Fruit fly (Drosophila melanogaster): ENCODE data around the gene emei.

Gene emei

dm6 chr3L:11085810-11086209, 23.7 kb upstream of the emei start (continued):
- no peak for TF ChIP-seq bowl (GFP tag; IDR thresholded peaks at IDR 0.05)
- no peak for TF ChIP-seq CG10274 (GFP tag; optimal IDR thresholded peaks at IDR 0.05)
- no peak for TF ChIP-seq CHES-1-like (GFP tag; optimal IDR thresholded peaks at IDR 0.05)
- TF ChIP-seq grn (GFP tag; optimal IDR thresholded peaks at IDR 0.05): no peak
- TF ChIP-seq lmd (GFP tag; IDR thresholded peaks at IDR 0.05): no peak
- peak in 1 of 2 experiments; percentile 38 for TF ChIP-seq Pdp1 (GFP tag; optimal IDR thresholded peaks at IDR 0.05)
- TF ChIP-seq CG8944 (GFP tag; optimal IDR thresholded peaks at IDR 0.05): no peak
- TF ChIP-seq NK7.1 (GFP tag; optimal IDR thresholded peaks at IDR 0.05): no peak
- TF ChIP-seq da (GFP tag; optimal IDR thresholded peaks at IDR 0.05): no peak
- no peak for TF ChIP-seq prd (optimal IDR thresholded peaks at IDR 0.05)
- TF ChIP-seq prd (GFP tag; IDR thresholded peaks at IDR 0.05): no peak
- TF ChIP-seq CG1024 (GFP tag; IDR thresholded peaks at IDR 0.05): no peak
- TF ChIP-seq Asciz (GFP tag; optimal IDR thresholded peaks at IDR 0.05): peak; percentile 26
- TF ChIP-seq CG18764 (GFP tag; optimal IDR thresholded peaks at IDR 0.05): no peak
- 0 out of 2 replicates have a peak, but pooled peaks have one; percentile 11 for TF ChIP-seq CG17328 (GFP tag; IDR thresholded peaks at IDR 0.05)
- TF ChIP-seq seq (GFP tag; IDR thresholded peaks at IDR 0.05): no peak
- TF ChIP-seq fd96Cb (tag; optimal IDR thresholded peaks at IDR 0.05): no peak
- no peak for TF ChIP-seq CG9609 (GFP tag; optimal IDR thresholded peaks at IDR 0.05)
- no peak for TF ChIP-seq CkIIα-i1 (GFP tag; IDR thresholded peaks at IDR 0.05)
- TF ChIP-seq wek (GFP tag; optimal IDR thresholded peaks at IDR 0.05): peak; percentile 28
- TF ChIP-seq CG31388 (GFP tag; optimal IDR thresholded peaks at IDR 0.05): no peak
- 0 out of 4 replicates have a peak, but pooled peaks have one; percentile 46 for TF ChIP-seq chinmo (GFP tag; IDR thresholded peaks at IDR 0.05; ENCODE audit: partially characterized antibody)
- no peak for TF ChIP-seq aop (GFP tag; IDR thresholded peaks at IDR 0.05)
- TF ChIP-seq CG10543 (GFP tag; optimal IDR thresholded peaks at IDR 0.05): no peak
- TF ChIP-seq HLHmδ (GFP tag; optimal IDR thresholded peaks at IDR 0.05): peak; percentile 28
- no peak for TF ChIP-seq crol (GFP tag; IDR thresholded peaks at IDR 0.05)
- TF ChIP-seq jing (GFP tag; optimal IDR thresholded peaks at IDR 0.05): no peak
- TF ChIP-seq cad (GFP tag; optimal IDR thresholded peaks at IDR 0.05): no peak
- no peak for TF ChIP-seq Nf-YC (tag; optimal IDR thresholded peaks at IDR 0.05)
- no peak for TF ChIP-seq CG10366 (GFP tag; IDR thresholded peaks at IDR 0.05)
- TF ChIP-seq CG10431 (GFP tag; optimal IDR thresholded peaks at IDR 0.05): no peak
- no peak for TF ChIP-seq vnd (GFP tag; IDR thresholded peaks at IDR 0.05; ENCODE audit: partially characterized antibody)
- TF ChIP-seq gsb-n (tag; optimal IDR thresholded peaks at IDR 0.05): peak; percentile 20
- TF ChIP-seq fd102C (GFP tag; optimal IDR thresholded peaks at IDR 0.05): no peak
- no peak for TF ChIP-seq gcm2 (GFP tag; optimal IDR thresholded peaks at IDR 0.05)
- TF ChIP-seq sens (GFP tag): peak; percentile 59
- TF ChIP-seq nom (GFP tag; optimal IDR thresholded peaks at IDR 0.05): no peak
- TF ChIP-seq CG7839 (tag; optimal IDR thresholded peaks at IDR 0.05): no peak
- no peak for TF ChIP-seq CG13894 (tag; optimal IDR thresholded peaks at IDR 0.05)
- peak; percentile 92 for TF ChIP-seq sug (tag; optimal IDR thresholded peaks at IDR 0.05)
- TF ChIP-seq yki (optimal IDR thresholded peaks at IDR 0.05): no peak
- peak; percentile 9 for TF ChIP-seq CG13296 (GFP tag; optimal IDR thresholded peaks at IDR 0.05)
- TF ChIP-seq Oaz (GFP tag; IDR thresholded peaks at IDR 0.05): no peak
- peak; percentile 54; the same call in 1 of the 2 replicates for TF ChIP-seq CG6689 (GFP tag; IDR thresholded peaks at IDR 0.05)
- no peak for TF ChIP-seq ewg (GFP tag; optimal IDR thresholded peaks at IDR 0.05)
- peak; percentile 35 for TF ChIP-seq CG7987 (GFP tag; optimal IDR thresholded peaks at IDR 0.05)
- peak; percentile 54 for TF ChIP-seq exex (tag; optimal IDR thresholded peaks at IDR 0.05)
- TF ChIP-seq CG3281 (GFP tag; optimal IDR thresholded peaks at IDR 0.05): no peak
- TF ChIP-seq CG7357 (GFP tag; IDR thresholded peaks at IDR 0.05): no peak
- TF ChIP-seq CG15696 (tag; optimal IDR thresholded peaks at IDR 0.05): no peak
- no peak for TF ChIP-seq CG4404 (GFP tag; IDR thresholded peaks at IDR 0.05)
- TF ChIP-seq CG8281 (tag; optimal IDR thresholded peaks at IDR 0.05): no peak
